Worm (Caenorhabditis elegans): Measurements from ENCODE around the gene pmp-2.

The pmp-2 gene

DNA sequence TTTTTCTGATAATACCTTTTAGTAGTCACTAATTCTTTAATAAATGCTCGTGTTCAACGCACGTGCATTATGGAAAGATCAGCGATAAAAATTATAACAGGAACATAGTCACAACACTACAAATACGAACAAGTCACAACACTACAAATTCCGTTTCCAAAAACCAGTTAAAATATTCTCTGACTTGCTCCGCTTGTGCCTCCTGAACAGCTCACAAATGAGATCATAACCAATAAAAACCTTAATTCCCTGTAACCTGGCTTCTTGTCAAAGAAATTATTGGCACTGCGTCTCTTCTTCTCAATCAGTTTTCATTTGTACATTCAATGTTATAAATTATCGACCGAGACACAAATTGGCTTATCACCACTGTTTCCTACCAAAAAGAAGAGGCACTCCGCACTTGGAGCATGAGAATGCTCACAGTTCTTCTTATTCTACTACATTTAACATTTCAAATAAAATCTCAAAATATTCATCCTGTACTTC, 31.8 kb upstream of the pmp-2 start, which contains the start of gene B0252.1 (continued):
- TF ChIP-seq php-3 (GFP tag; IDR thresholded peaks at IDR 0.05) = peak; percentile 95
- no peak for TF ChIP-seq nhr-10 (tag; optimal IDR thresholded peaks at IDR 0.05)
- no peak for TF ChIP-seq hlh-30 (tag; optimal IDR thresholded peaks at IDR 0.05; ENCODE audit: insufficient read depth)
- TF ChIP-seq ceh-62 (tag; optimal IDR thresholded peaks at IDR 0.05) = no peak
- peak; percentile 27 for TF ChIP-seq nhr-77 (tag; optimal IDR thresholded peaks at IDR 0.05)
- no peak for TF ChIP-seq F26F4.8 (GFP tag; conservative IDR thresholded peaks at IDR 0.05)
- TF ChIP-seq lsy-2 (tag; optimal IDR thresholded peaks at IDR 0.05) = no peak
- no peak for TF ChIP-seq madf-5 (GFP tag; IDR thresholded peaks at IDR 0.05)
- peak; percentile 13 for TF ChIP-seq aha-1 (tag)
- TF ChIP-seq mep-1 (tag; optimal IDR thresholded peaks at IDR 0.05) = no peak
- TF ChIP-seq T26A8.4 (GFP tag; IDR thresholded peaks at IDR 0.05) = no peak
- no peak for TF ChIP-seq zag-1 (tag; optimal IDR thresholded peaks at IDR 0.05)
- no peak for TF ChIP-seq vab-7 (GFP tag; IDR thresholded peaks at IDR 0.05)
- no peak for TF ChIP-seq fos-1 (tag; optimal IDR thresholded peaks at IDR 0.05)
- no peak for TF ChIP-seq zfp-3 (GFP tag; conservative IDR thresholded peaks at IDR 0.05)
- no peak for TF ChIP-seq ceh-20 (GFP tag; IDR thresholded peaks at IDR 0.05)
- TF ChIP-seq ZK546.5 (tag; optimal IDR thresholded peaks at IDR 0.05) = no peak
- TF ChIP-seq Y48G9A.11 (GFP tag; IDR thresholded peaks at IDR 0.05) = no peak
- no peak for TF ChIP-seq dmd-8 (GFP tag; IDR thresholded peaks at IDR 0.05)
- no peak for TF ChIP-seq arid-1 (GFP tag; conservative IDR thresholded peaks at IDR 0.05)
- no peak for TF ChIP-seq ctbp-1 (GFP tag; IDR thresholded peaks at IDR 0.05)
- no peak for TF ChIP-seq daf-16 (GFP tag; optimal IDR thresholded peaks at IDR 0.05)
- peak; percentile 25 for TF ChIP-seq daf-16 (tag; optimal IDR thresholded peaks at IDR 0.05)
- no peak for TF ChIP-seq egl-43 (GFP tag; IDR thresholded peaks at IDR 0.05)
- no peak for TF ChIP-seq tag-97 (GFP tag; IDR thresholded peaks at IDR 0.05)
- TF ChIP-seq fkh-10 (GFP tag; optimal IDR thresholded peaks at IDR 0.05) = no peak
- no peak for TF ChIP-seq lin-29 (GFP tag; IDR thresholded peaks at IDR 0.05)
- TF ChIP-seq daf-19 (GFP tag; conservative IDR thresholded peaks at IDR 0.05) = no peak
- no peak for TF ChIP-seq snpc-4 (tag; optimal IDR thresholded peaks at IDR 0.05)
- no peak for TF ChIP-seq Y75B8A.6 (GFP tag; IDR thresholded peaks at IDR 0.05)
- no peak for TF ChIP-seq mdl-1 (tag; optimal IDR thresholded peaks at IDR 0.05)
- no peak for TF ChIP-seq unc-130 (GFP tag; optimal IDR thresholded peaks at IDR 0.05)
- no peak for TF ChIP-seq aly-2 (tag; optimal IDR thresholded peaks at IDR 0.05)
- no peak for TF ChIP-seq unc-39 (tag; optimal IDR thresholded peaks at IDR 0.05)
- no peak for TF ChIP-seq nhr-11 (tag; optimal IDR thresholded peaks at IDR 0.05)
- no peak for TF ChIP-seq R02D3.7 (tag; optimal IDR thresholded peaks at IDR 0.05)
- TF ChIP-seq F49E8.2 (tag; optimal IDR thresholded peaks at IDR 0.05; ENCODE audit: borderline replicate concordance) = no peak
- TF ChIP-seq D1046.2 (GFP tag; IDR thresholded peaks at IDR 0.05) = no peak
- peak; percentile 68 for TF ChIP-seq hlh-11 (tag; optimal IDR thresholded peaks at IDR 0.05)

DNA sequence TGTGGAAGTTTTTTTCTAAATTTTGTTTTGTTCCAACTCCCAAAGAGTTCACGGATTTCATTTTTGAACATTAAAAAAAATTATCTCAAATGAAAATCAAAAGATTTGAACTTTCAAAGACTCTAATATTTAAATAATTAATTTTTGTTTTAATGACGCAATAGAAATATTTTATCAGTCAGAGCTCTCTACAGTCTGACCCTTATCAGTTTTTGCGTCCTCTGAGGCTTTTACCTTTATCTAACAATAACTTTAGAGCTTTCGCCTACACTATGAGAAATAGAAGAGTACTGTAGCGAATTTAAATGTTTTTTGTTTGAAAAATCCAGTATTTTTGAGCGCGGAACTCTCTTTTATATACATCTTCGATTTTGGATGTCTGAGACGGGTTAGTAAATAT, 31.3 kb upstream of the pmp-2 start, which contains the start of gene B0252.5:
B0252.5 (minus strand) TSS at position 17 of the 400 bp plus-strand sequence.
- TF ChIP-seq pqm-1 (tag; optimal IDR thresholded peaks at IDR 0.05) (peak; percentile 77), snpc-4 (tag; optimal IDR thresholded peaks at IDR 0.05) (no peak), nhr-237 (tag; optimal IDR thresholded peaks at IDR 0.05) (no peak), daf-16 (GFP tag; optimal IDR thresholded peaks at IDR 0.05) (no peak), daf-16 (tag; optimal IDR thresholded peaks at IDR 0.05) (peak; percentile 27)

DNA sequence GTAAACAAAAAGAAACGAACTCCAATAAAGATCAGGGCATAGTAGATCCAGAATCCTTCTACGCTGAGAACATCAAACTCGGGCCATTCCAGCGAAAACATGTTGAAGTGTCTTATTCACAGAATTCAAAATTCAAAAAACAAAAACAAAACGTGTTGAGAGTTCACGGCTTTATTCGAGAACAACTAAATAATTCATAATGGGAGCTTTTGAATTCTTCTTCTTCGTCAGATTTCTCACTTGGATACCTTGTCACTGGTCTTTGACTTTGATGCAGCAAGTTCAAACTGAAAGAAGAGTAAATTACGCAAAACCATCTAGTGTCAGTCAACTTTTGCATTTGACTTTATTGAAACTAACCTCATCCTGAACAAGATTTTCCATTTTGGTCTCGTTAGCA, 30.1 kb upstream of the pmp-2 start, which contains the start of gene B0252.11:
B0252.11 (minus strand) TSS at position 101 of the 400 bp plus-strand sequence.
- TF ChIP-seq sdz-12 (GFP tag; optimal IDR thresholded peaks at IDR 0.05) (no peak), aha-1 (tag) (peak; percentile 42)

Measured in whole organism, L4 larva.